Fruit fly (Drosophila melanogaster) S2 (cell line): Measurements from ENCODE around the gene SdhD.

ENCODE experiments used
- CG8478 ChIP-seq: fragments of >200 bp; optimal IDR thresholded peaks from 2 replicates; lab custom pipeline; 2018
- CTCF ChIP-seq, 2 experiments: fragments of >200 bp; optimal IDR thresholded peaks; 2 replicates each; lab custom pipeline; 2018

SdhD gene

dm6 chr3R:23723381-23724034 is 36.9 kb downstream of the SdhD start:
- TF ChIP-seq CTCF (optimal IDR thresholded peaks at IDR 0.05; lab: Kevin White, UChicago) = no peak
- no peak for TF ChIP-seq CG8478 (lab: Kevin White, UChicago)

DNA sequence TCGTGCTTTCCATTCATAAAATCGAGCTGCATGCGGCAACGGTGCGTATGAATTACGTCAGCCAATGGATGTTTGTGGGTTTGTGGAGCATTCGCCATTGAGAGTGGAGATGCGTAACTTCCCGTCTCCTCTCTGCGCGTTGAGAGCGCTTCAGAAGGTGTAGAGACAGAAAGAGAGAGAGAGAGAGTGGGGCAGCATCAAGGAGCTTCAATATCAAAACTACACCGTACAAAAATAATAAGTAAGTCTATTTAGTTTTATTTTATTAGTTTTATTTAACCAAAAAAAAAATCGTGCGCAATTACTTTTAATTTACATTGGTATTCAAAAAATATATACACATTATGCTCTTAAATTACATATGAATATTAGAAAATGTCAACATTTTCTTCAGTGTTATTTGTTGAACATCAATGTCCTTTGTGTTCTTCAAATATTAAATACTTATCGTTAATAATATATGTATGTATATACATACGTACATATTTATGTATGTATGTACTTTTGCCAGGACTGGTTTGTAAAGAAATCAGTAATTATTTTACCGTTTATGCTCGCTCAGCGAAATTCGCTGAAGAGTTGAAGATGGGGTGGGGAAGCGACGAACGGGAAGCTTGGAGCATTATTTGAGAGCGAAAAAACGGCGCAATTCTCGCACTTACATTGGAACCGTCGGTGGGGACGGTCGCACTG is 37.6 kb downstream of the SdhD start, which contains the start of gene CG10365:
CG10365 (plus strand) TSS at position 652 of the 693 bp plus-strand sequence.
- TF ChIP-seq CG8478 (lab: Kevin White, UChicago) (no peak), CTCF (optimal IDR thresholded peaks at IDR 0.05; lab: Kevin White, UChicago) (no peak)

dm6 chr3R:23721936-23722335 is 38.5 kb downstream of the SdhD start:
- TF ChIP-seq CG8478 (lab: Kevin White, UChicago) (no peak), CTCF (optimal IDR thresholded peaks at IDR 0.05; lab: Kevin White, UChicago) (peak; percentile 54 to 90)

- TF ChIP-seq CTCF (optimal IDR thresholded peaks at IDR 0.05; lab: Kevin White, UChicago) = no peak
- TF ChIP-seq CG8478 (lab: Kevin White, UChicago) = no peak
Measured at dm6 chr3R:23721525-23721924, 38.9 kb downstream of the SdhD start, which contains the start of gene CG10232. TSS of gene CG10232 (minus strand) at chr3R:23721625.

- TF ChIP-seq CTCF (optimal IDR thresholded peaks at IDR 0.05; lab: Kevin White, UChicago) (no peak), CG8478 (lab: Kevin White, UChicago) (no peak)
Measured at dm6 chr3R:23718297-23718941, 42.0 kb downstream of the SdhD start, which contains the start of gene nau. TSS of gene nau (minus strand) at chr3R:23718357.

DNA sequence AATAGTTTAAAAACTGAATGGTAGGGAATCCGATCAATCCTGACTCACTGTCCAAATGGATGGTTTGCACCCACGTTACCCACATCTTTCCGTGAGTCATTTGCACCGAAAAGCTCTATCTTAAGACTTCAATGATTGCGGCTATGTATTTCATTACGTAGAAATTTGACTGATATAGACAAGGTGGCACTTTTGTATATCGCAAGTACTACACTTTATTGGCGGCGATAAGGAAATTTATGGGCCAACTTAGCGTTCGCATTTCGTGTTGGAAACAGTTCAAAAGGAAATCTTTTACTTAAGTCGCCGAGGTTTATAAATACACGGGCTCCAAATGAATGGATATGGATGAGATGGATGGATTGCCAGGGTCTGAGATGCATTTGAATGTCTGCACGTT is 45.5 kb downstream of the SdhD start:
- TF ChIP-seq CG8478 (lab: Kevin White, UChicago) (no peak), CTCF (optimal IDR thresholded peaks at IDR 0.05; lab: Kevin White, UChicago) (no peak)

dm6 chr3R:23713901-23714300 is 46.5 kb downstream of the SdhD start:
- no peak for TF ChIP-seq CG8478 (lab: Kevin White, UChicago)
- TF ChIP-seq CTCF (optimal IDR thresholded peaks at IDR 0.05; lab: Kevin White, UChicago) = no peak

- TF ChIP-seq CTCF (optimal IDR thresholded peaks at IDR 0.05; lab: Kevin White, UChicago) (no peak), CG8478 (lab: Kevin White, UChicago) (no peak)
Measured at dm6 chr3R:23711195-23711594, 49.2 kb downstream of the SdhD start, which contains the start of gene CG10300. TSS of gene CG10300 (plus strand) at chr3R:23711527.

- TF ChIP-seq CTCF (optimal IDR thresholded peaks at IDR 0.05; lab: Kevin White, UChicago) (no peak), CG8478 (lab: Kevin White, UChicago) (no peak)
Measured at dm6 chr3R:23709508-23710208, 50.7 kb downstream of the SdhD start, which contains the start of gene CG10301. TSS of gene CG10301 (plus strand) at chr3R:23710158.
